Worm (Caenorhabditis elegans) whole organism, young adult: ENCODE results near the gene acs-18.
"Not testable (repeated sequence)": the region's sequence is repeated elsewhere in the genome, so short reads cannot be mapped to it uniquely, and the experiment has no call there.

ENCODE experiments used
- B0261.1 ChIP-seq: sonication (generic microtip); optimal IDR thresholded peaks from 2 replicates; lab custom pipeline; 2016; ENCODE audit warnings: mild to moderate bottlenecking, missing genetic modification characterization, moderate library complexity, missing compliant biosample characterization
- D2030.7 ChIP-seq: fragments of 200-800 bp; sonication (Bioruptor generic); IDR thresholded peaks from 2 replicates; pipeline ENCODE4 v1.3.6; 2022; ENCODE audit warnings: missing genetic modification reagents, missing genetic modification characterization, missing compliant biosample characterization
- F33H1.4 ChIP-seq: fragments of 200-800 bp; sonication (Bioruptor generic); IDR thresholded peaks from 2 replicates; pipeline ENCODE4 v1.3.6; 2022; ENCODE audit warnings: missing genetic modification reagents, missing genetic modification characterization, missing compliant biosample characterization
- F37B4.10 ChIP-seq: fragments of 200-800 bp; sonication (Bioruptor generic); IDR thresholded peaks from 2 replicates; pipeline ENCODE4 v1.3.6; 2022; ENCODE audit warnings: missing genetic modification characterization, missing compliant biosample characterization
- F55B11.4 ChIP-seq: sonication (generic microtip); optimal IDR thresholded peaks from 2 replicates; lab custom pipeline; 2016; ENCODE audit warnings: missing compliant biosample characterization, missing genetic modification characterization, borderline replicate concordance; ENCODE audit not compliant: insufficient read depth
- K11D2.4 ChIP-seq: fragments of 200-800 bp; sonication (Bioruptor generic); IDR thresholded peaks from 2 replicates; pipeline ENCODE4 v1.3.6; 2022; ENCODE audit warnings: missing genetic modification reagents, missing genetic modification characterization, missing compliant biosample characterization
- Y56A3A.18 ChIP-seq: fragments of 200-800 bp; sonication (Bioruptor generic); IDR thresholded peaks from 2 replicates; pipeline ENCODE4 v1.3.6; 2022; ENCODE audit warnings: missing genetic modification reagents, missing genetic modification characterization, missing compliant biosample characterization
- Y95B8A.8 ChIP-seq: fragments of 200-800 bp; sonication (Bioruptor generic); IDR thresholded peaks from 2 replicates; pipeline ENCODE4 v1.3.6; 2022; ENCODE audit warnings: missing genetic modification reagents, missing genetic modification characterization, missing compliant biosample characterization
- aptf-3 ChIP-seq: fragments of 200-800 bp; sonication (Bioruptor generic); IDR thresholded peaks from 2 replicates; pipeline ENCODE4 v1.3.6; 2022; ENCODE audit warnings: missing genetic modification characterization, missing compliant biosample characterization
- attf-3 ChIP-seq: fragments of 200-800 bp; sonication (Bioruptor generic); conservative IDR thresholded peaks from 2 replicates; pipeline ENCODE4 v1.3.6; 2022; ENCODE audit warnings: missing genetic modification reagents, missing genetic modification characterization, missing compliant biosample characterization
- attf-6 ChIP-seq: fragments of 200-800 bp; sonication (Bioruptor generic); IDR thresholded peaks from 2 replicates; pipeline ENCODE4 v1.3.6; 2022; ENCODE audit warnings: missing genetic modification reagents, missing genetic modification characterization, missing compliant biosample characterization
- bed-1 ChIP-seq: fragments of 200-800 bp; sonication (Bioruptor generic); IDR thresholded peaks from 2 replicates; pipeline ENCODE4 v1.3.6; 2022; ENCODE audit warnings: missing genetic modification reagents, missing genetic modification characterization, missing compliant biosample characterization
- cebp-1 ChIP-seq, 2 experiments: fragments of 200-800 bp in 1 of 2; sonication (Bioruptor generic) in 1 of 2; sonication (generic microtip) in 1 of 2; IDR thresholded peaks in 1 of 2; optimal IDR thresholded peaks in 1 of 2; 2 replicates each; pipeline versions ENCODE4 v1.3.6 to Lab custom; 2017 to 2022; ENCODE audit warnings: missing compliant biosample characterization in 2 of 2, missing genetic modification characterization in 2 of 2, mild to moderate bottlenecking in 1 of 2, missing genetic modification reagents in 1 of 2, moderate library complexity in 1 of 2
- cebp-2 ChIP-seq: fragments of 200-800 bp; sonication (Bioruptor generic); IDR thresholded peaks from 2 replicates; pipeline ENCODE4 v1.3.6; 2022; ENCODE audit warnings: missing genetic modification characterization, missing compliant biosample characterization
- ceh-79 ChIP-seq: sonication (generic microtip); optimal IDR thresholded peaks from 2 replicates; lab custom pipeline; 2017; ENCODE audit warnings: mild to moderate bottlenecking, missing genetic modification characterization, missing compliant biosample characterization
- chd-7 ChIP-seq: sonication (generic microtip); optimal IDR thresholded peaks from 2 replicates; lab custom pipeline; 2016; ENCODE audit warnings: mild to moderate bottlenecking, missing genetic modification characterization, moderate library complexity, missing compliant biosample characterization
- dox-1 ChIP-seq: fragments of 200-800 bp; sonication (Bioruptor generic); IDR thresholded peaks from 2 replicates; pipeline ENCODE4 v1.3.6; 2022; ENCODE audit warnings: missing genetic modification reagents, missing genetic modification characterization, missing compliant biosample characterization
- egl-44 ChIP-seq: fragments of 200-800 bp; sonication (Bioruptor generic); IDR thresholded peaks from 2 replicates; pipeline ENCODE4 v1.3.6; 2022; ENCODE audit warnings: missing genetic modification reagents, missing genetic modification characterization, missing compliant biosample characterization
- egrh-3 ChIP-seq: fragments of 200-800 bp; sonication (Bioruptor generic); IDR thresholded peaks from 2 replicates; pipeline ENCODE4 v1.3.6; 2022; ENCODE audit warnings: missing genetic modification reagents, missing genetic modification characterization, missing compliant biosample characterization
- ekl-4 ChIP-seq: fragments of 200-800 bp; sonication (Bioruptor generic); IDR thresholded peaks from 2 replicates; pipeline ENCODE4 v1.3.6; 2022; ENCODE audit warnings: missing genetic modification reagents, missing genetic modification characterization, missing compliant biosample characterization
- gei-17 ChIP-seq: fragments of 200-800 bp; sonication (Bioruptor generic); optimal IDR thresholded peaks from 2 replicates; lab custom pipeline; 2018; ENCODE audit warnings: mild to moderate bottlenecking, missing genetic modification characterization, missing compliant biosample characterization
- hlh-26 ChIP-seq: fragments of 200-800 bp; sonication (Bioruptor generic); conservative IDR thresholded peaks from 2 replicates; pipeline ENCODE4 v1.3.6; 2022; ENCODE audit warnings: missing genetic modification reagents, missing genetic modification characterization, missing compliant biosample characterization
- hmg-1.2 ChIP-seq: fragments of 200-800 bp; sonication (Bioruptor generic); IDR thresholded peaks from 2 replicates; pipeline ENCODE4 v1.3.6; 2022; ENCODE audit warnings: missing genetic modification reagents, missing genetic modification characterization, missing compliant biosample characterization
- hrde-1 ChIP-seq: sonication (generic microtip); optimal IDR thresholded peaks from 2 replicates; lab custom pipeline; 2016; ENCODE audit warnings: missing genetic modification characterization, mild to moderate bottlenecking, missing compliant biosample characterization, moderate library complexity, missing genotype, missing genetic modification reagents, borderline replicate concordance
- let-607 ChIP-seq, 2 experiments: fragments of 200-800 bp in 1 of 2; sonication (Bioruptor generic) in 1 of 2; sonication (generic microtip) in 1 of 2; optimal IDR thresholded peaks; 2 replicates each; lab custom pipeline; 2016 to 2018; ENCODE audit warnings: mild to moderate bottlenecking in 2 of 2, missing compliant biosample characterization in 2 of 2, missing genetic modification characterization in 2 of 2, moderate library complexity in 2 of 2, missing genotype in 1 of 2
- lin-26 ChIP-seq: fragments of 200-800 bp; sonication (Bioruptor generic); IDR thresholded peaks from 2 replicates; pipeline ENCODE4 v1.3.6; 2022; ENCODE audit warnings: missing genetic modification reagents, missing genetic modification characterization, missing compliant biosample characterization
- mcd-1 ChIP-seq: fragments of 200-800 bp; sonication (Bioruptor generic); IDR thresholded peaks from 2 replicates; pipeline ENCODE4 v1.3.6; 2022; ENCODE audit warnings: missing genetic modification reagents, missing genetic modification characterization, missing compliant biosample characterization
- mxl-1 ChIP-seq: sonication (generic microtip); optimal IDR thresholded peaks from 2 replicates; lab custom pipeline; 2016; ENCODE audit warnings: missing genetic modification characterization, missing compliant biosample characterization
- nfyb-1 ChIP-seq: fragments of 200-800 bp; sonication (Bioruptor generic); IDR thresholded peaks from 2 replicates; pipeline ENCODE4 v1.3.6; 2022; ENCODE audit warnings: missing genetic modification reagents, missing genetic modification characterization, missing compliant biosample characterization
- nhr-27 ChIP-seq: fragments of 200-800 bp; sonication (Bioruptor generic); optimal IDR thresholded peaks from 2 replicates; lab custom pipeline; 2018; ENCODE audit warnings: mild to moderate bottlenecking, missing genetic modification characterization, moderate library complexity, missing compliant biosample characterization
- pbrm-1 ChIP-seq: fragments of 200-800 bp; sonication (Bioruptor generic); IDR thresholded peaks from 2 replicates; pipeline ENCODE4 v1.3.6; 2022; ENCODE audit warnings: missing genetic modification reagents, missing genetic modification characterization, missing compliant biosample characterization
- rcor-1 ChIP-seq: fragments of 200-800 bp; sonication (Bioruptor generic); IDR thresholded peaks from 2 replicates; pipeline ENCODE4 v1.3.6; 2022; ENCODE audit warnings: missing genetic modification reagents, missing genetic modification characterization, missing compliant biosample characterization
- rpc-1 ChIP-seq, 2 experiments: fragments of 150-350 bp in 1 of 2; sonication (generic microtip) in 1 of 2; optimal IDR thresholded peaks; 2 replicates each; lab custom pipeline; 2014 to 2018; ENCODE audit warnings: missing biosample characterization in 1 of 2, missing genetic modification characterization in 1 of 2, missing genetic modification reagents in 1 of 2, missing genotype in 1 of 2
- sea-2 ChIP-seq: fragments of 200-800 bp; sonication (Bioruptor generic); IDR thresholded peaks from 2 replicates; pipeline ENCODE4 v1.3.6; 2022; ENCODE audit warnings: missing genetic modification characterization, missing compliant biosample characterization
- sptf-2 ChIP-seq: fragments of 200-800 bp; sonication (Bioruptor generic); optimal IDR thresholded peaks from 2 replicates; lab custom pipeline; 2018; ENCODE audit warnings: mild to moderate bottlenecking, missing genetic modification characterization, missing compliant biosample characterization
- tbp1 ChIP-seq: fragments of 200-800 bp; sonication (Bioruptor generic); optimal IDR thresholded peaks from 2 replicates; lab custom pipeline; 2018; ENCODE audit warnings: mild to moderate bottlenecking, missing genetic modification characterization, missing compliant biosample characterization
- tlf-1 ChIP-seq: fragments of 200-800 bp; sonication (Bioruptor generic); optimal IDR thresholded peaks from 2 replicates; lab custom pipeline; 2018; ENCODE audit warnings: mild to moderate bottlenecking, missing genetic modification characterization, missing compliant biosample characterization
- xnd-1 ChIP-seq: sonication (generic microtip); optimal IDR thresholded peaks from 2 replicates; lab custom pipeline; 2016; ENCODE audit warnings: missing genotype, missing genetic modification reagents, missing genetic modification characterization, missing compliant biosample characterization
- zfh-2 ChIP-seq: fragments of 200-800 bp; sonication (Bioruptor generic); conservative IDR thresholded peaks from 2 replicates; pipeline ENCODE4 v1.3.6; 2022; ENCODE audit warnings: missing genetic modification reagents, missing genetic modification characterization, missing compliant biosample characterization
- ztf-25 ChIP-seq: fragments of 200-800 bp; sonication (Bioruptor generic); IDR thresholded peaks from 2 replicates; pipeline ENCODE4 v1.3.6; 2022; ENCODE audit warnings: missing genetic modification reagents, missing genetic modification characterization, missing compliant biosample characterization
- ztf-28 ChIP-seq: fragments of 200-800 bp; sonication (Bioruptor generic); IDR thresholded peaks from 2 replicates; pipeline ENCODE4 v1.3.6; 2022; ENCODE audit warnings: missing genetic modification reagents, missing genetic modification characterization, missing compliant biosample characterization
- ztf-3 ChIP-seq: fragments of 200-800 bp; sonication (Bioruptor generic); optimal IDR thresholded peaks from 2 replicates; lab custom pipeline; 2018; ENCODE audit warnings: mild to moderate bottlenecking, missing genetic modification characterization, missing compliant biosample characterization

The acs-18 gene

DNA sequence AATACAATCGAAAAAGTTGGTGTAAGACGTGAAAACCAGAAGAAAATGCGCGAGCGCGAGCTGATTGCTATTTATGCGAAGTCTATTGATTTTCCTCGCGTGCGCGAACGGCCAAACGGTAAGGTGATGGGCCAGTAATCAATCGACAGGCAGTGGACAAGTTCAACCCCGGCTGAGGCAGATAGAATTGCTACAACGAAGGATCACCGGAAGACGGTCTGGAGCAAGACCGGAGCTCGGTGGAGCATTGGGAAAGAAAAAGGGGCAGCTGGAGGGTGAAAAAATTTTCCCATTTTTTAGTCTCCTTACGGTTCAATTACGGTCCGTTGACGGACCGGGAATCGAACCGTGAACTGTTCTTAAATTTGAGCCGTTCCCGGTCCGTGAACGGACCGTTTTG is 9.9 kb upstream of the acs-18 start:
- not testable (repeated sequence) for TF ChIP-seq rpc-1 (optimal IDR thresholded peaks at IDR 0.05; lab: Kevin White, UChicago); cebp-1 (tag; optimal IDR thresholded peaks at IDR 0.05; lab: Kevin White, UChicago)
- TF ChIP-seq rpc-1 (tag; optimal IDR thresholded peaks at IDR 0.05; lab: Kevin White, UChicago), result peak; percentile 49
- TF ChIP-seq aptf-3 (GFP tag; lab: Robert Waterston, UW), result peak; percentile 77; the same call in 1 of the 2 replicates
- 0 out of 2 replicates have a peak, but pooled peaks have one; percentile 67 for TF ChIP-seq ztf-28 (GFP tag; lab: Robert Waterston, UW)
- TF ChIP-seq lin-26 (GFP tag; lab: Robert Waterston, UW), result peak; percentile 91
- TF ChIP-seq F33H1.4, result 0 out of 2 replicates have a peak, but pooled peaks have one; percentile 19
- 0 out of 2 replicates have a peak, but pooled peaks have one; percentile 27 for TF ChIP-seq attf-6 (GFP tag; lab: Robert Waterston, UW)
- TF ChIP-seq Y95B8A.8 (GFP tag; lab: Robert Waterston, UW), result 0 out of 2 replicates have a peak, but pooled peaks have one; percentile 14
- peak; percentile 58 for TF ChIP-seq mcd-1 (GFP tag; lab: Robert Waterston, UW)
- TF ChIP-seq ekl-4 (GFP tag; lab: Robert Waterston, UW), result peak; percentile 42
- peak; percentile 46 for TF ChIP-seq hmg-1.2 (GFP tag; lab: Robert Waterston, UW)
- peak; percentile 35; the same call in 1 of the 2 replicates for TF ChIP-seq egrh-3 (GFP tag; lab: Robert Waterston, UW)
- 0 out of 2 replicates have a peak, but pooled peaks have one; percentile 28 for TF ChIP-seq bed-1 (GFP tag; lab: Robert Waterston, UW)
- TF ChIP-seq nfyb-1 (GFP tag; lab: Robert Waterston, UW), result peak; percentile 73; the same call in 1 of the 2 replicates
- peak; percentile 76; the same call in 1 of the 2 replicates for TF ChIP-seq sea-2 (GFP tag; lab: Robert Waterston, UW)
- TF ChIP-seq egl-44 (GFP tag; lab: Robert Waterston, UW), result peak; percentile 64; the same call in 1 of the 2 replicates
- TF ChIP-seq rcor-1 (GFP tag; lab: Robert Waterston, UW), result peak; percentile 45
- peak; percentile 65 for TF ChIP-seq dox-1 (GFP tag; lab: Robert Waterston, UW)
- TF ChIP-seq D2030.7, result peak; percentile 61
- 0 out of 2 replicates have a peak, but pooled peaks have one; percentile 66 for TF ChIP-seq cebp-2 (GFP tag; lab: Robert Waterston, UW)
- TF ChIP-seq cebp-1 (GFP tag; IDR thresholded peaks at IDR 0.05; lab: Robert Waterston, UW), result 0 out of 2 replicates have a peak, but pooled peaks have one; percentile 19
- TF ChIP-seq F37B4.10 (GFP tag; lab: Robert Waterston, UW), result 0 out of 2 replicates have a peak, but pooled peaks have one; percentile 21
- peak; percentile 9 for TF ChIP-seq B0261.1 (tag; lab: Kevin White, UChicago)

DNA sequence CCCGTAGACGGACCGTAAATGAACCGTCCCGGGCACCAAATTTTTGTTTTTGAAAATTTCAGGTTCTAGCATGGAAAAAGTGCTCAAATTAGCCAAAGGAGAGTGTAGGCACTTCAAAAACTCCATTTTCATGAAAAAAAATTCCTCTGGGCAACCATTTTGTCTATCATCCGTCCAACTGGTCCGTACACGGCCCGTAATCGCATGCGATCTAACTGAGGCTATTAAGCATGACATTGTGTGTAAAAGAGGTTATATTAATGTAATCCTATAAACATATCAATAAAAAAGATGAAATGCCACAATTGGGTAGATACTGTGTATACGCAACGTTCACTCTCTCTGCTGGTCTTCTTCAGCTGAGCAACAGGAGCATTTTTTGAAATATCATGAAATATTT is 9.2 kb upstream of the acs-18 start, which contains the start of gene R09E10.1:
R09E10.1 (minus strand) TSS at position 101 of the 400 bp plus-strand sequence.
- not testable (repeated sequence) for TF ChIP-seq tlf-1 (GFP tag; lab: Kevin White, UChicago); tbp1 (GFP tag; lab: Kevin White, UChicago); hlh-26 (GFP tag; lab: Robert Waterston, UW)

DNA sequence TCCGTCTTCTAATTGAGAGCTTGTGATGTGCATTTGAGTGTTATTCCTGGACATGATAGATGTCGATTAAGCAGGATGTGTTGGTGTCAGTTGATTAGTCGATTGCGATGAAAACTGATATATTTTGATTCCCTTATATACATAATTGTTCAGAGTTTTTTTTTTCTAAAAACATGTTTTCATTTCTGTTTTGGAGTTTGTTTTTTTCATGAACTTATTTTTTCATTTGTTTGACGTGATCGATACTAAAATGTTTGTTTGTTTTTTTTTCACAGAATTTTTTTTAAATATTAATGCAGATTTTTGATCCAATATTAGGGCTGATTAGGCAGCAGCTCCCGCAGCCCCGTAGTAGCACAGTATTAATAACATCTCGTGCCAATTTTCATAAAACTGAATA is 4.7 kb upstream of the acs-18 start, which contains the start of gene R09E10.2:
R09E10.2 (minus strand) TSS at position 101 of the 400 bp plus-strand sequence.
- no peak for TF ChIP-seq attf-3
- no peak for TF ChIP-seq Y56A3A.18
- no peak for TF ChIP-seq nhr-27
- TF ChIP-seq ztf-25 (GFP tag; lab: Robert Waterston, UW), result no peak
- no peak for TF ChIP-seq zfh-2 (GFP tag; lab: Robert Waterston, UW)
- TF ChIP-seq ceh-79 (tag; lab: Kevin White, UChicago), result no peak
- TF ChIP-seq chd-7 (tag; lab: Kevin White, UChicago), result no peak

DNA sequence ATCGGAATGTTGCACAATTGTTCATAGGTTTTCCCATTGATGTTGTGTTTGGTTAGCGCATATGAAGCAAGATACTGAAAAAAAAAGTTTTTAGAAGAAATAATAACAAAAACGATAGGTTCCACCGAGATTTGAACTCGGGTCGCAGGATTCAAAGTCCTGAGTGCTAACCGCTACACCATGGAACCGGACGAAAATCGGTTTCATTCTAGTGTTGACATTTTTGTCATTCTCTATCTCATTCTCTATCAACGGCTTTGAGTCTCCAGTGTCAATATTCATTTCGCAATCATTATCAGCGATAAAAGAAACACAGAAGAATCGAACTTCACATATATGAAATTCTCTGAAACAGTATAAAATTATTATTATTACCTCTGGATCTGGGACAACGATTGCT is 2.4 kb downstream of the acs-18 start:
- TF ChIP-seq lin-26 (GFP tag; lab: Robert Waterston, UW) (peak; percentile 71; the same call in 1 of the 2 replicates), xnd-1 (tag; lab: Kevin White, UChicago) (no peak), Y95B8A.8 (GFP tag; lab: Robert Waterston, UW) (0 out of 2 replicates have a peak, but pooled peaks have one; percentile 26), sptf-2 (GFP tag; lab: Kevin White, UChicago) (no peak), K11D2.4 (no peak), hrde-1 (tag; lab: Kevin White, UChicago) (no peak), let-607 (tag; optimal IDR thresholded peaks at IDR 0.05; lab: Kevin White, UChicago) (no peak), F55B11.4 (no peak), tbp1 (GFP tag; lab: Kevin White, UChicago) (peak; percentile 92), pbrm-1 (peak; percentile 51; the same call in 1 of the 2 replicates), gei-17 (GFP tag; lab: Kevin White, UChicago) (no peak), mxl-1 (tag; lab: Kevin White, UChicago) (peak; percentile 35), ztf-3 (GFP tag; lab: Kevin White, UChicago) (no peak)
